Fruit fly (Drosophila melanogaster): Measurements from ENCODE around the gene CG17806.

DNA sequence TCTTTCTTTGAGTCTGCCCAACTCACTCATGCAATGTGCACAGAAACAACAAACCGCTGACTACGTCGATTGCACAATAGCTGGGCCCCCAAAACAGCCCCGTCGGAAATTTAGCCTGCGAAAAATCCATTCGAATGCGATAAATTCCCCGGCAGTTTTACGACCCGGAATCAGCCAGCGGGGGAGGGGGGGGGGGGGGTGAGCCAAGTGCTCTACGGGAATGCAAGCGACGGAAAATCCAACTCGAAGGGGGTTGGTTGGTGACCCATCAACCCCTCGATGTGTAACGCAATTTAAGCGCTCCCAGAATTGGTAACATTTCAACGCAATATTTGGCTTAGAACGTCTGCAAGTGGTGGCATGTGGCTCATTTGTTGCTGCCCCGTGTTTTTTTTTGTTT lies 43.9 kb upstream of the CG17806 start:
- TF ChIP-seq CG8478 (optimal IDR thresholded peaks at IDR 0.05) (no peak), CTCF (optimal IDR thresholded peaks at IDR 0.05) (no peak)
